Worm (Caenorhabditis elegans) whole organism, young adult: ENCODE results near the gene T24E12.12.

Experiments
- B0336.3 ChIP-seq: fragments of 200-800 bp; sonication (Bioruptor generic); IDR thresholded peaks from 2 replicates; pipeline ENCODE4 v1.3.6; 2022; ENCODE audit warnings: missing genetic modification characterization, missing compliant biosample characterization
- F39B2.1 ChIP-seq: fragments of 200-800 bp; sonication (Bioruptor generic); IDR thresholded peaks from 2 replicates; pipeline ENCODE4 v1.3.6; 2022; ENCODE audit warnings: missing genetic modification reagents, missing genetic modification characterization, missing compliant biosample characterization
- akir-1 ChIP-seq: fragments of 200-800 bp; sonication (Bioruptor generic); optimal IDR thresholded peaks from 2 replicates; lab custom pipeline; 2018; ENCODE audit warnings: mild to moderate bottlenecking, missing genetic modification characterization, moderate library complexity, missing compliant biosample characterization
- die-1 ChIP-seq: sonication (generic microtip); optimal IDR thresholded peaks from 2 replicates; lab custom pipeline; 2016; ENCODE audit warnings: missing genotype, mild to moderate bottlenecking, missing genetic modification characterization, missing compliant biosample characterization
- hlh-26 ChIP-seq: fragments of 200-800 bp; sonication (Bioruptor generic); conservative IDR thresholded peaks from 2 replicates; pipeline ENCODE4 v1.3.6; 2022; ENCODE audit warnings: missing genetic modification reagents, missing genetic modification characterization, missing compliant biosample characterization
- nhr-179 ChIP-seq: sonication (generic microtip); optimal IDR thresholded peaks from 2 replicates; lab custom pipeline; 2016; ENCODE audit warnings: mild to moderate bottlenecking, missing genetic modification characterization, missing compliant biosample characterization
- repo-1 ChIP-seq: sonication (generic microtip); optimal IDR thresholded peaks from 2 replicates; lab custom pipeline; 2017; ENCODE audit warnings: mild to moderate bottlenecking, missing genetic modification characterization, missing compliant biosample characterization
- snpc-4 ChIP-seq, 5 experiments: fragments of 150-350 bp in 1 of 5; sonication (generic microtip) in 4 of 5; optimal IDR thresholded peaks; 2 replicates each; lab custom pipeline; 2014 to 2018; ENCODE audit warnings: missing genetic modification characterization in 5 of 5, missing biosample characterization in 3 of 5, antibody characterized with exemption in 2 of 5, mild to moderate bottlenecking in 2 of 5, missing compliant biosample characterization in 2 of 5, missing genotype in 2 of 5, moderate library complexity in 2 of 5, missing genetic modification reagents in 1 of 5
- tbx-9 ChIP-seq: sonication (generic microtip); optimal IDR thresholded peaks from 2 replicates; lab custom pipeline; 2016; ENCODE audit warnings: borderline replicate concordance, missing genetic modification characterization, inconsistent platforms, missing compliant biosample characterization
- unc-62 ChIP-seq: fragments of 150-350 bp; optimal IDR thresholded peaks from 2 replicates; lab custom pipeline; 2014; ENCODE audit warnings: missing biosample characterization, missing genetic modification reagents, missing genetic modification characterization

DNA sequence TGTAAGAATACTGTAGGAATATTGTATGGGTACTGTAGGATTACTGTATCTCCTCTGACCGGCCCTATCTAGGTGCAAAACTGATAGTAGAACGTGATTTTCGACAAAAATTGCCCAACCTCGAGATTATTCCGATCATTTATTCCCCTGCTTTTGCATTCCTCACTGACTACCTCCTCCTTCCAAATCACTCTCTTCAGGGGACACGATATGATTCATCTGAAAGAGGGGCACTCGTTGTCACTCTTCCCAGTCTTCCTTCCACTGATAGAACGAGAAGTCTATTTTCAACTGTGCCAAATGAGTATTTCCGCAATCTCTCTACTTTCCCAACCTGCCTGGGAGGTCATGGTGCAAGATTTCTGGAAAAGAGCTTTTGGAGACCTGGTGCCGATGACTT is 19.4 kb upstream of the T24E12.12 start, which contains the start of gene F12E12.2:
- TF ChIP-seq hlh-26 = no peak
- no peak for TF ChIP-seq unc-62 (GFP tag; lab: Kevin White, UChicago)
- no peak for TF ChIP-seq tbx-9
- no peak for TF ChIP-seq repo-1
- TF ChIP-seq nhr-179 (tag; lab: Kevin White, UChicago) = no peak
- TF ChIP-seq die-1 = no peak
- no peak for TF ChIP-seq F39B2.1 (GFP tag; lab: Robert Waterston, UW)
- no peak for TF ChIP-seq B0336.3 (GFP tag; lab: Robert Waterston, UW)
- TF ChIP-seq akir-1 (GFP tag; lab: Kevin White, UChicago) = no peak
- TF ChIP-seq snpc-4 (GFP tag; optimal IDR thresholded peaks at IDR 0.05; lab: Kevin White, UChicago) = no peak
- TF ChIP-seq snpc-4 (tag; optimal IDR thresholded peaks at IDR 0.05; lab: Kevin White, UChicago) = no peak
